Worm (Caenorhabditis elegans): ENCODE measurements around the gene F56B3.4.

DNA sequence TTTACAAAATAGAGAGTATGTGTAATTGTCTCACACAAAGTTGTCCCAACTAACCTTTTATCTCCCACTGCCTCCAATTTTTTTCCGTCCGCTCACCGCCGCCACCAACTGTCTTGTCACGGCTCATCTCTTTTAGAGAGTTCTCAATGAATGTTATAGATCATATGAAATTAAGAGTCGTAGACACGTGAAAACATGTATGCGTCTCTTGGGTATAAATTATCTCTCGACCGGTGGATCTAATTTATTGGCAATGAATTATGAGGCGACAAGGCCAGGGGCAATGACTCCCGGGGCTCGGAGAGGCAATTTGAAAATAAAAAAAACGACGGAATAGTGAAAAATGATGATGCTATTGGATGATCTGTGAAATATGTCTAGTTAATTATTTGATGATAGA lies 53.4 kb downstream of the F56B3.4 start:
- TF ChIP-seq madf-8 (GFP tag; conservative IDR thresholded peaks at IDR 0.05) (no peak), snpc-4 (GFP tag; optimal IDR thresholded peaks at IDR 0.05) (no peak), snpc-4 (tag; optimal IDR thresholded peaks at IDR 0.05) (no peak), dpl-1 (GFP tag; optimal IDR thresholded peaks at IDR 0.05) (no peak), ztf-3 (GFP tag; optimal IDR thresholded peaks at IDR 0.05) (no peak), nhr-27 (tag; optimal IDR thresholded peaks at IDR 0.05) (no peak), ztf-22 (GFP tag; optimal IDR thresholded peaks at IDR 0.05) (no peak), madf-10 (tag; optimal IDR thresholded peaks at IDR 0.05) (no peak), ceh-58 (GFP tag; IDR thresholded peaks at IDR 0.05) (no peak), attf-3 (GFP tag; conservative IDR thresholded peaks at IDR 0.05) (no peak), aptf-2 (GFP tag; conservative IDR thresholded peaks at IDR 0.05) (no peak), nhr-90 (tag; optimal IDR thresholded peaks at IDR 0.05) (no peak), F52B5.7 (tag; optimal IDR thresholded peaks at IDR 0.05) (no peak), Y79H2A.3 (GFP tag; conservative IDR thresholded peaks at IDR 0.05) (no peak), K12H6.12 (tag; optimal IDR thresholded peaks at IDR 0.05) (no peak)
